Worm (Caenorhabditis elegans) whole organism, mixed stage, embryonic: ENCODE results near the gene ttr-44.

Experiments used
- M03D4.4 ChIP-seq: sonication (generic microtip); optimal IDR thresholded peaks from 2 replicates; lab custom pipeline; 2017; ENCODE audit warnings: mild to moderate bottlenecking, missing genetic modification characterization, missing compliant biosample characterization
- bed-3 ChIP-seq: fragments of 200-800 bp; sonication (Bioruptor generic); optimal IDR thresholded peaks from 3 replicates; lab custom pipeline; 2018; ENCODE audit warnings: mild to moderate bottlenecking, missing genetic modification characterization, moderate library complexity, missing compliant biosample characterization
- blmp-1 ChIP-seq: fragments of 150-350 bp; optimal IDR thresholded peaks from 2 replicates; lab custom pipeline; 2014; ENCODE audit warnings: missing biosample characterization, missing genetic modification characterization
- ceh-39 ChIP-seq: fragments of 150-350 bp; optimal IDR thresholded peaks from 2 replicates; lab custom pipeline; 2014; ENCODE audit warnings: missing biosample characterization, missing genetic modification characterization
- ceh-43 ChIP-seq: fragments of 200-800 bp; sonication (Bioruptor generic); optimal IDR thresholded peaks from 2 replicates; lab custom pipeline; 2018; ENCODE audit warnings: mild to moderate bottlenecking, missing genetic modification characterization, moderate library complexity, missing compliant biosample characterization
- ceh-83 ChIP-seq: fragments of 200-800 bp; sonication (Bioruptor generic); optimal IDR thresholded peaks from 2 replicates; lab custom pipeline; 2018; ENCODE audit warnings: mild to moderate bottlenecking, missing genetic modification characterization, missing compliant biosample characterization
- cnd-1 ChIP-seq: fragments of 200-800 bp; sonication (Bioruptor generic); optimal IDR thresholded peaks from 2 replicates; lab custom pipeline; 2018; ENCODE audit warnings: mild to moderate bottlenecking, missing genetic modification characterization, missing compliant biosample characterization
- drap-1 ChIP-seq: fragments of 200-800 bp; sonication (Bioruptor generic); optimal IDR thresholded peaks from 3 replicates; lab custom pipeline; 2018; ENCODE audit warnings: mild to moderate bottlenecking, missing genetic modification characterization, missing compliant biosample characterization
- elt-1 ChIP-seq: sonication (generic microtip); optimal IDR thresholded peaks from 2 replicates; lab custom pipeline; 2017; ENCODE audit warnings: missing genetic modification characterization, mild to moderate bottlenecking, missing compliant biosample characterization, antibody characterized with exemption, moderate library complexity, borderline replicate concordance; ENCODE audit not compliant: insufficient read depth
- elt-3 ChIP-seq: fragments of 150-350 bp; optimal IDR thresholded peaks from 2 replicates; lab custom pipeline; 2014; ENCODE audit warnings: missing biosample characterization, missing genetic modification characterization
- flh-1 ChIP-seq: fragments of 200-800 bp; sonication (Bioruptor generic); optimal IDR thresholded peaks from 2 replicates; lab custom pipeline; 2018; ENCODE audit warnings: mild to moderate bottlenecking, missing genetic modification characterization, moderate library complexity, missing compliant biosample characterization
- hlh-1 ChIP-seq: fragments of 150-350 bp; optimal IDR thresholded peaks from 2 replicates; lab custom pipeline; 2014; ENCODE audit warnings: missing biosample characterization, missing genetic modification reagents, missing genetic modification characterization
- lin-32 ChIP-seq: fragments of 200-800 bp; sonication (Bioruptor generic); optimal IDR thresholded peaks from 2 replicates; lab custom pipeline; 2018; ENCODE audit warnings: mild to moderate bottlenecking, missing genetic modification characterization, missing compliant biosample characterization
- lsy-2 ChIP-seq: fragments of 150-350 bp; optimal IDR thresholded peaks from 2 replicates; lab custom pipeline; 2014; ENCODE audit warnings: missing biosample characterization, missing genetic modification characterization
- mab-5 ChIP-seq: fragments of 150-350 bp; optimal IDR thresholded peaks from 2 replicates; lab custom pipeline; 2014; ENCODE audit warnings: missing biosample characterization, missing genetic modification characterization
- mep-1 ChIP-seq: fragments of 150-350 bp; optimal IDR thresholded peaks from 2 replicates; lab custom pipeline; 2017; ENCODE audit warnings: missing biosample characterization, missing genetic modification reagents, missing genetic modification characterization, inconsistent platforms
- mls-2 ChIP-seq: sonication (generic microtip); optimal IDR thresholded peaks from 2 replicates; lab custom pipeline; 2016; ENCODE audit warnings: mild to moderate bottlenecking, missing genetic modification characterization, moderate library complexity, missing compliant biosample characterization
- nhr-12 ChIP-seq: fragments of 150-350 bp; optimal IDR thresholded peaks from 2 replicates; lab custom pipeline; 2014; ENCODE audit warnings: missing biosample characterization, missing genetic modification characterization
- nhr-2 ChIP-seq: fragments of 150-350 bp; optimal IDR thresholded peaks from 2 replicates; lab custom pipeline; 2014; ENCODE audit warnings: missing biosample characterization, missing genetic modification characterization
- nhr-237 ChIP-seq: fragments of 150-350 bp; optimal IDR thresholded peaks from 2 replicates; lab custom pipeline; 2014; ENCODE audit warnings: missing biosample characterization, missing genetic modification characterization
- nhr-28 ChIP-seq: fragments of 150-350 bp; optimal IDR thresholded peaks from 2 replicates; lab custom pipeline; 2014; ENCODE audit warnings: missing biosample characterization, missing genetic modification characterization
- nhr-76 ChIP-seq: sonication (generic microtip); optimal IDR thresholded peaks from 2 replicates; lab custom pipeline; 2017; ENCODE audit warnings: missing biosample characterization, missing genetic modification characterization
- pha-4 ChIP-seq: fragments of 150-350 bp; optimal IDR thresholded peaks from 2 replicates; lab custom pipeline; 2018; ENCODE audit warnings: missing biosample characterization, missing genetic modification reagents, missing genetic modification characterization
- snpc-4 ChIP-seq: fragments of 150-350 bp; optimal IDR thresholded peaks from 2 replicates; lab custom pipeline; 2014; ENCODE audit warnings: missing biosample characterization, missing genetic modification characterization
- sptf-1 ChIP-seq: sonication (generic microtip); optimal IDR thresholded peaks from 2 replicates; lab custom pipeline; 2017; ENCODE audit warnings: mild to moderate bottlenecking, missing genetic modification characterization, moderate library complexity, missing compliant biosample characterization
- tbx-8 ChIP-seq: fragments of 200-800 bp; sonication (Bioruptor generic); optimal IDR thresholded peaks from 2 replicates; lab custom pipeline; 2018; ENCODE audit warnings: mild to moderate bottlenecking, missing genetic modification characterization, moderate library complexity, missing compliant biosample characterization
- unc-120 ChIP-seq: sonication (generic microtip); optimal IDR thresholded peaks from 2 replicates; lab custom pipeline; 2017; ENCODE audit warnings: missing genetic modification characterization, missing compliant biosample characterization; ENCODE audit not compliant: poor library complexity, severe bottlenecking
- unc-39 ChIP-seq: fragments of 150-350 bp; optimal IDR thresholded peaks from 2 replicates; lab custom pipeline; 2014; ENCODE audit warnings: missing biosample characterization, missing genetic modification characterization
- unc-62 ChIP-seq: fragments of 150-350 bp; optimal IDR thresholded peaks from 2 replicates; lab custom pipeline; 2014; ENCODE audit warnings: missing biosample characterization, missing genetic modification reagents, missing genetic modification characterization
- zip-8 ChIP-seq: fragments of 150-350 bp; optimal IDR thresholded peaks from 2 replicates; lab custom pipeline; 2014; ENCODE audit warnings: missing biosample characterization, missing genetic modification characterization
- ztf-11 ChIP-seq: fragments of 150-350 bp; optimal IDR thresholded peaks from 2 replicates; lab custom pipeline; 2014; ENCODE audit warnings: missing biosample characterization, missing genetic modification characterization

Gene ttr-44

ce11 chrV:13571714-13572258 is 41.2 kb upstream of the ttr-44 start, which contains the start of gene C50B8.4:
Gene C50B8.4 (plus strand): TSS chrV:13572012.
- TF ChIP-seq elt-3 (tag; lab: Kevin White, UChicago) (no peak), nhr-2 (tag; lab: Kevin White, UChicago) (no peak), drap-1 (GFP tag; lab: Kevin White, UChicago) (no peak), zip-8 (no peak), flh-1 (GFP tag; lab: Kevin White, UChicago) (no peak), mab-5 (tag; lab: Kevin White, UChicago) (no peak), elt-1 (tag; lab: Kevin White, UChicago) (no peak)

DNA sequence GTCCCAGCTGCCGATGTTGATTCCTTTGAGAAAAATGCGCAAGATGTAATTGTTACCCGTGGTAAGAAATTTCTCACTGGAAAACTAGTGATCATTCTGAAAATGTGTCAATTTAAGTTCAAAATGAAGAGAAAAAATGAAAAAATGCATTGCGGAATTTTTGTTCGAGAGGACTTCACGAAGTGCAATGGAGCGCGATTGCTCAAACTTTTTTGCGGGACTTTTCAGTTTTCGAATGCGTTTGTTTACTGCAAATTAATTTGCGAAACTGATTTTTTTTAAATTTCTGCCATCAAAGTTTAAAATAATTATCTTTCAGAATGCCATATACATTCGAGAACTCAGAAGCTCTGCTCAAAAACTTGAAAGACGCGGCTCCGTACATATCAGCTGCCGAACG is 38.0 kb upstream of the ttr-44 start, which contains the start of the genes nuaf-1 and bir-2:
TSS of gene nuaf-1 (minus strand) at position 98 of the 400 bp plus-strand sequence.
TSS of gene bir-2 (plus strand) at position 318 of the 400 bp plus-strand sequence.
- TF ChIP-seq sptf-1, result no peak
- TF ChIP-seq elt-1 (tag; lab: Kevin White, UChicago), result no peak
- TF ChIP-seq unc-62, result no peak
- no peak for TF ChIP-seq cnd-1 (tag; lab: Kevin White, UChicago)
- TF ChIP-seq pha-4 (tag; lab: Kevin White, UChicago), result no peak
- TF ChIP-seq snpc-4 (tag; lab: Kevin White, UChicago), result no peak
- no peak for TF ChIP-seq hlh-1 (tag; lab: Kevin White, UChicago)
- TF ChIP-seq mep-1 (tag; lab: Kevin White, UChicago), result peak; percentile 27
- TF ChIP-seq ceh-43 (GFP tag; lab: Kevin White, UChicago), result no peak
- peak; percentile 49 for TF ChIP-seq lsy-2 (tag; lab: Kevin White, UChicago)
- TF ChIP-seq blmp-1, result no peak
- TF ChIP-seq ceh-83, result no peak
- TF ChIP-seq lin-32 (GFP tag; lab: Kevin White, UChicago), result no peak
- TF ChIP-seq mab-5 (tag; lab: Kevin White, UChicago), result no peak
- no peak for TF ChIP-seq ceh-39 (tag; lab: Kevin White, UChicago)
- TF ChIP-seq drap-1 (GFP tag; lab: Kevin White, UChicago), result no peak
- no peak for TF ChIP-seq nhr-76
- no peak for TF ChIP-seq unc-39
- TF ChIP-seq mls-2, result no peak
- no peak for TF ChIP-seq M03D4.4 (tag; lab: Kevin White, UChicago)
- no peak for TF ChIP-seq zip-8
- TF ChIP-seq nhr-2 (tag; lab: Kevin White, UChicago), result peak; percentile 19
- TF ChIP-seq nhr-237 (tag; lab: Kevin White, UChicago), result no peak
- no peak for TF ChIP-seq unc-120 (tag; lab: Kevin White, UChicago)
- TF ChIP-seq bed-3 (GFP tag; lab: Kevin White, UChicago), result no peak

ce11 chrV:13566967-13567366 is 36.4 kb upstream of the ttr-44 start:
- no peak for TF ChIP-seq elt-3 (tag; lab: Kevin White, UChicago)
- TF ChIP-seq hlh-1 (tag; lab: Kevin White, UChicago), result no peak
- no peak for TF ChIP-seq sptf-1
- no peak for TF ChIP-seq flh-1 (GFP tag; lab: Kevin White, UChicago)
- no peak for TF ChIP-seq ceh-43 (GFP tag; lab: Kevin White, UChicago)
- no peak for TF ChIP-seq zip-8
- TF ChIP-seq unc-62, result no peak
- TF ChIP-seq unc-39, result no peak
- TF ChIP-seq bed-3 (GFP tag; lab: Kevin White, UChicago), result no peak
- TF ChIP-seq ceh-39 (tag; lab: Kevin White, UChicago), result no peak
- no peak for TF ChIP-seq mls-2
- no peak for TF ChIP-seq blmp-1
- no peak for TF ChIP-seq pha-4 (tag; lab: Kevin White, UChicago)
- TF ChIP-seq ztf-11 (tag; lab: Kevin White, UChicago), result no peak
- TF ChIP-seq ceh-83, result no peak
- TF ChIP-seq nhr-28 (tag; lab: Kevin White, UChicago), result no peak
- TF ChIP-seq lsy-2 (tag; lab: Kevin White, UChicago), result no peak

- TF ChIP-seq unc-39, result no peak
- no peak for TF ChIP-seq blmp-1
- TF ChIP-seq nhr-12 (tag; lab: Kevin White, UChicago), result no peak
- no peak for TF ChIP-seq cnd-1 (tag; lab: Kevin White, UChicago)
- TF ChIP-seq ceh-43 (GFP tag; lab: Kevin White, UChicago), result no peak
- TF ChIP-seq tbx-8 (GFP tag; lab: Kevin White, UChicago), result no peak
- no peak for TF ChIP-seq mep-1 (tag; lab: Kevin White, UChicago)
- TF ChIP-seq elt-1 (tag; lab: Kevin White, UChicago), result no peak
- no peak for TF ChIP-seq lsy-2 (tag; lab: Kevin White, UChicago)
Measured at ce11 chrV:13565781-13566180, 35.2 kb upstream of the ttr-44 start, which contains the start of gene slrp-1. Gene slrp-1 (plus strand): TSS chrV:13565863.
